Fruit fly (Drosophila melanogaster) whole organism, embryonic: Measurements from ENCODE around the gene mbm.

Source experiments
- CG10366 ChIP-seq: fragments of 200-800 bp; sonication (Bioruptor generic); IDR thresholded peaks from 2 replicates; pipeline ENCODE4 v1.3.6; 2022; ENCODE audit warnings: missing biosample characterization, missing genetic modification characterization
- CG10431 ChIP-seq: fragments of 200-800 bp; sonication (Bioruptor generic); optimal IDR thresholded peaks from 3 replicates; lab custom pipeline; 2018; ENCODE audit warnings: missing biosample characterization, mild to moderate bottlenecking, missing genetic modification characterization
- CG10565 ChIP-seq: fragments of 200-800 bp; sonication (Bioruptor generic); optimal IDR thresholded peaks from 3 replicates; lab custom pipeline; 2016; ENCODE audit warnings: missing biosample characterization, mild to moderate bottlenecking, missing genetic modification characterization
- CG11085 ChIP-seq: fragments of 200-800 bp; sonication (Bioruptor generic); IDR thresholded peaks from 2 replicates; pipeline ENCODE4 v1.3.6; 2022; ENCODE audit warnings: missing biosample characterization, missing genetic modification characterization
- CG11247 ChIP-seq: fragments of 200-800 bp; sonication (Bioruptor generic); IDR thresholded peaks from 2 replicates; pipeline ENCODE4 v1.3.6; 2022; ENCODE audit warnings: missing biosample characterization, missing genetic modification characterization
- CG11560 ChIP-seq: fragments of 200-800 bp; sonication (Bioruptor generic); IDR thresholded peaks from 3 replicates; pipeline ENCODE4 v1.3.6; 2022; ENCODE audit warnings: missing biosample characterization, missing genetic modification characterization
- CG12236 ChIP-seq: fragments of 200-800 bp; sonication (Bioruptor generic); optimal IDR thresholded peaks from 2 replicates; lab custom pipeline; 2016; ENCODE audit warnings: missing biosample characterization, missing genetic modification characterization
- CG12391 ChIP-seq: fragments of 200-800 bp; sonication (Bioruptor generic); optimal IDR thresholded peaks from 3 replicates; lab custom pipeline; 2018; ENCODE audit warnings: missing biosample characterization, mild to moderate bottlenecking, missing genetic modification characterization, moderate library complexity
- CG12942 ChIP-seq: fragments of 200-800 bp; sonication (Bioruptor generic); optimal IDR thresholded peaks from 3 replicates; lab custom pipeline; 2016; ENCODE audit warnings: missing biosample characterization, missing genetic modification characterization
- CG13296 ChIP-seq: fragments of 200-800 bp; sonication (Bioruptor generic); optimal IDR thresholded peaks from 3 replicates; lab custom pipeline; 2018; ENCODE audit warnings: missing biosample characterization, mild to moderate bottlenecking, missing genetic modification characterization
- CG14860 ChIP-seq: fragments of 200-800 bp; sonication (Bioruptor generic); IDR thresholded peaks from 3 replicates; pipeline ENCODE4 v1.3.6; 2022; ENCODE audit warnings: missing biosample characterization, missing genetic modification characterization; ENCODE audit not compliant: partially characterized antibody
- CG15601 ChIP-seq: fragments of 200-800 bp; sonication (Bioruptor generic); optimal IDR thresholded peaks from 3 replicates; lab custom pipeline; 2019; ENCODE audit warnings: missing biosample characterization, mild to moderate bottlenecking, missing genetic modification characterization, moderate library complexity
- CG16863 ChIP-seq: fragments of 200-800 bp; sonication (Bioruptor generic); optimal IDR thresholded peaks from 3 replicates; lab custom pipeline; 2016; ENCODE audit warnings: missing biosample characterization, missing genetic modification characterization
- CG17912 ChIP-seq: fragments of 200-800 bp; sonication (Bioruptor generic); optimal IDR thresholded peaks from 2 replicates; lab custom pipeline; 2018; ENCODE audit warnings: missing biosample characterization, mild to moderate bottlenecking, missing genetic modification characterization
- CG18011 ChIP-seq: fragments of 200-800 bp; sonication (Bioruptor generic); optimal IDR thresholded peaks from 2 replicates; lab custom pipeline; 2017; ENCODE audit warnings: missing biosample characterization, missing genetic modification characterization, mild to moderate bottlenecking, moderate library complexity, missing genotype
- CG18476 ChIP-seq: fragments of 200-800 bp; sonication (Bioruptor generic); optimal IDR thresholded peaks from 2 replicates; lab custom pipeline; 2016; ENCODE audit warnings: missing biosample characterization, mild to moderate bottlenecking, missing genetic modification characterization
- CG2199 ChIP-seq: fragments of 200-800 bp; sonication (Bioruptor generic); IDR thresholded peaks from 3 replicates; pipeline ENCODE4 v1.3.6; 2022; ENCODE audit warnings: missing biosample characterization, missing genetic modification characterization
- CG31365 ChIP-seq: fragments of 200-800 bp; sonication (Bioruptor generic); optimal IDR thresholded peaks from 2 replicates; lab custom pipeline; 2018; ENCODE audit warnings: missing biosample characterization, mild to moderate bottlenecking, missing genetic modification characterization
- CG32767 ChIP-seq: fragments of 200-800 bp; sonication (Bioruptor generic); IDR thresholded peaks from 2 replicates; pipeline ENCODE4 v1.3.6; 2022; ENCODE audit warnings: missing biosample characterization, missing genetic modification characterization
- CG34422 ChIP-seq: fragments of 200-800 bp; sonication (Bioruptor generic); IDR thresholded peaks from 3 replicates; pipeline ENCODE4 v1.3.6; 2022; ENCODE audit warnings: missing biosample characterization, missing genetic modification characterization
- CG4730 ChIP-seq: fragments of 200-800 bp; sonication (Bioruptor generic); IDR thresholded peaks from 2 replicates; pipeline ENCODE4 v1.3.6; 2022; ENCODE audit warnings: missing biosample characterization, missing genetic modification characterization
- CG6765 ChIP-seq: fragments of 200-800 bp; sonication (Bioruptor generic); optimal IDR thresholded peaks from 3 replicates; lab custom pipeline; 2017; ENCODE audit warnings: missing biosample characterization, mild to moderate bottlenecking, missing genetic modification characterization
- CG6854 ChIP-seq: fragments of 200-800 bp; sonication (Bioruptor generic); optimal IDR thresholded peaks from 3 replicates; lab custom pipeline; 2017; ENCODE audit warnings: missing biosample characterization, mild to moderate bottlenecking, missing genetic modification characterization
- CG7556 ChIP-seq: fragments of 200-800 bp; sonication (Bioruptor generic); optimal IDR thresholded peaks from 2 replicates; lab custom pipeline; 2017; ENCODE audit warnings: missing biosample characterization, mild to moderate bottlenecking, missing genetic modification characterization
- CG7839 ChIP-seq: fragments of 200-800 bp; sonication (Bioruptor generic); optimal IDR thresholded peaks from 3 replicates; lab custom pipeline; 2018; ENCODE audit warnings: missing biosample characterization, mild to moderate bottlenecking, missing genetic modification characterization, moderate library complexity
- CG8290 ChIP-seq, 3 experiments: fragments of 200-800 bp; sonication (Bioruptor generic); optimal IDR thresholded peaks; 2 replicates each; lab custom pipeline; 2016 to 2019; ENCODE audit warnings: missing biosample characterization in 3 of 3, missing genetic modification characterization in 3 of 3, mild to moderate bottlenecking in 2 of 3, moderate library complexity in 1 of 3
- CG8944 ChIP-seq: fragments of 200-800 bp; sonication (Bioruptor generic); optimal IDR thresholded peaks from 3 replicates; lab custom pipeline; 2016; ENCODE audit warnings: missing biosample characterization, missing genetic modification characterization
- CG9797 ChIP-seq: fragments of 200-800 bp; sonication (Bioruptor generic); optimal IDR thresholded peaks from 3 replicates; lab custom pipeline; 2018; ENCODE audit warnings: missing biosample characterization, mild to moderate bottlenecking, missing genetic modification characterization
- CkIIα-i1 ChIP-seq: fragments of 200-800 bp; sonication (Bioruptor generic); IDR thresholded peaks from 2 replicates; pipeline ENCODE4 v1.3.6; 2022; ENCODE audit warnings: missing biosample characterization, missing genetic modification characterization
- Ets65A ChIP-seq: fragments of 200-800 bp; sonication (Bioruptor generic); peaks from one replicate; lab custom pipeline; 2016; ENCODE audit warnings: missing biosample characterization, missing genetic modification characterization
- GATAe ChIP-seq: fragments of 200-800 bp; sonication (Bioruptor generic); conservative IDR thresholded peaks from 2 replicates; pipeline ENCODE4 v1.3.6; 2022; ENCODE audit warnings: missing biosample characterization, missing genetic modification characterization
- Gsc ChIP-seq: fragments of 200-800 bp; sonication (Bioruptor generic); IDR thresholded peaks from 2 replicates; pipeline ENCODE4 v1.3.6; 2022; ENCODE audit warnings: missing biosample characterization, missing genetic modification characterization
- H15 ChIP-seq: fragments of 200-800 bp; sonication (Bioruptor generic); IDR thresholded peaks from 3 replicates; pipeline ENCODE4 v1.3.6; 2022; ENCODE audit warnings: missing biosample characterization, missing genetic modification characterization
- H2.0 ChIP-seq: fragments of 200-800 bp; sonication (Bioruptor generic); IDR thresholded peaks from 2 replicates; pipeline ENCODE4 v1.3.6; 2022; ENCODE audit warnings: missing biosample characterization, missing genetic modification characterization
- MBD-R2 ChIP-seq: fragments of 200-800 bp; sonication (Bioruptor generic); IDR thresholded peaks from 2 replicates; pipeline ENCODE4 v1.3.6; 2022; ENCODE audit warnings: missing biosample characterization, missing genetic modification characterization
- Opbp ChIP-seq: fragments of 200-800 bp; sonication (Bioruptor generic); IDR thresholded peaks from 3 replicates; pipeline ENCODE4 v1.3.6; 2022; ENCODE audit warnings: missing biosample characterization, missing genetic modification characterization; ENCODE audit not compliant: partially characterized antibody
- Rfx ChIP-seq: fragments of 200-800 bp; sonication (Bioruptor generic); IDR thresholded peaks from 2 replicates; pipeline ENCODE4 v1.3.6; 2022; ENCODE audit warnings: missing biosample characterization, missing genetic modification characterization
- Rx ChIP-seq: fragments of 200-800 bp; sonication (Bioruptor generic); IDR thresholded peaks from 2 replicates; pipeline ENCODE4 v1.3.6; 2022; ENCODE audit warnings: missing biosample characterization, missing genetic modification characterization
- al ChIP-seq: fragments of 200-800 bp; sonication (Bioruptor generic); IDR thresholded peaks from 2 replicates; pipeline ENCODE4 v1.3.6; 2022; ENCODE audit warnings: missing biosample characterization, missing genetic modification characterization
- crc ChIP-seq: fragments of 200-800 bp; sonication (Bioruptor generic); optimal IDR thresholded peaks from 2 replicates; lab custom pipeline; 2016; ENCODE audit warnings: missing biosample characterization, missing genetic modification characterization
- crp ChIP-seq, 2 experiments: fragments of 200-800 bp; sonication (Bioruptor generic); optimal IDR thresholded peaks; 2 replicates in 1 of 2; 3 replicates in 1 of 2; lab custom pipeline; 2017; ENCODE audit warnings: missing biosample characterization in 2 of 2, missing genetic modification characterization in 2 of 2, mild to moderate bottlenecking in 1 of 2, moderate library complexity in 1 of 2
- dm ChIP-seq: fragments of 200-800 bp; sonication (Bioruptor generic); optimal IDR thresholded peaks from 3 replicates; lab custom pipeline; 2016; ENCODE audit warnings: missing biosample characterization, missing genetic modification characterization
- grn ChIP-seq: fragments of 200-800 bp; sonication (Bioruptor generic); optimal IDR thresholded peaks from 3 replicates; lab custom pipeline; 2017; ENCODE audit warnings: missing biosample characterization, missing genetic modification characterization
- inv ChIP-seq: fragments of 200-800 bp; sonication (Bioruptor generic); IDR thresholded peaks from 2 replicates; pipeline ENCODE4 v1.3.6; 2022; ENCODE audit warnings: missing biosample characterization, missing genetic modification characterization; ENCODE audit not compliant: partially characterized antibody
- nerfin-2 ChIP-seq: fragments of 200-800 bp; sonication (Bioruptor generic); IDR thresholded peaks from 2 replicates; pipeline ENCODE4 v1.3.6; 2022; ENCODE audit warnings: missing biosample characterization, missing genetic modification characterization; ENCODE audit not compliant: partially characterized antibody
- onecut ChIP-seq: fragments of 200-800 bp; sonication (Bioruptor generic); IDR thresholded peaks from 2 replicates; pipeline ENCODE4 v1.3.6; 2022; ENCODE audit warnings: missing biosample characterization, missing genetic modification characterization
- org-1 ChIP-seq: fragments of 200-800 bp; sonication (Bioruptor generic); optimal IDR thresholded peaks from 2 replicates; lab custom pipeline; 2017; ENCODE audit warnings: missing biosample characterization, missing genetic modification characterization
- salm ChIP-seq: fragments of 200-800 bp; sonication (Bioruptor generic); optimal IDR thresholded peaks from 2 replicates; lab custom pipeline; 2018; ENCODE audit warnings: missing biosample characterization, mild to moderate bottlenecking, missing genetic modification characterization
- sr ChIP-seq: fragments of 200-800 bp; sonication (Bioruptor generic); IDR thresholded peaks from 3 replicates; pipeline ENCODE4 v1.3.6; 2022; ENCODE audit warnings: missing biosample characterization, missing genetic modification characterization
- stwl ChIP-seq: fragments of 200-800 bp; sonication (Bioruptor generic); optimal IDR thresholded peaks from 3 replicates; lab custom pipeline; 2018; ENCODE audit warnings: missing biosample characterization, mild to moderate bottlenecking, missing genetic modification characterization, moderate library complexity
- vvl ChIP-seq: fragments of 200-800 bp; sonication (Bioruptor generic); IDR thresholded peaks from 2 replicates; pipeline ENCODE4 v1.3.6; 2022; ENCODE audit warnings: missing biosample characterization, missing genetic modification characterization

The mbm gene

dm6 chr2L:286421-286820 is 12.9 kb upstream of the mbm start (continued):
- TF ChIP-seq grn (GFP tag; lab: Kevin White, UChicago) (peak; percentile 58), CG17912 (GFP tag; lab: Kevin White, UChicago) (peak; percentile 40), CG10565 (GFP tag; lab: Kevin White, UChicago) (no peak), CG15601 (tag; lab: Kevin White, UChicago) (no peak), Opbp (GFP tag; lab: Robert Waterston, UW) (no peak), CG6765 (GFP tag; lab: Kevin White, UChicago) (peak; percentile 68), CG13296 (GFP tag; lab: Kevin White, UChicago) (peak; percentile 62), CG7839 (peak; percentile 73), CG18476 (GFP tag; lab: Kevin White, UChicago) (peak; percentile 12), al (peak; percentile 55; the same call in 1 of the 2 replicates), CG32767 (GFP tag; lab: Robert Waterston, UW) (no peak), CG11247 (GFP tag; lab: Robert Waterston, UW) (peak; percentile 77), crp (GFP tag; optimal IDR thresholded peaks at IDR 0.05; lab: Kevin White, UChicago) (no peak), GATAe (GFP tag; lab: Robert Waterston, UW) (peak; percentile 94), CG7556 (GFP tag; lab: Kevin White, UChicago) (peak; percentile 30), CG11085 (peak; percentile 55; the same call in 1 of the 2 replicates), CG2199 (GFP tag; lab: Robert Waterston, UW) (no peak), CG10431 (GFP tag; lab: Kevin White, UChicago) (no peak), inv (GFP tag; lab: Robert Waterston, UW) (no peak), CG34422 (GFP tag; lab: Robert Waterston, UW) (peak; percentile 65), Ets65A (GFP tag; lab: Kevin White, UChicago) (peak; percentile 69), CG12391 (tag; lab: Kevin White, UChicago) (peak; percentile 65), CG10366 (peak; percentile 76), CG8290 (GFP tag; optimal IDR thresholded peaks at IDR 0.05; lab: Kevin White, UChicago) (no peak), CG8290 (tag; optimal IDR thresholded peaks at IDR 0.05; lab: Kevin White, UChicago) (peak in 1 of 2 experiments; percentile 97), stwl (tag; lab: Kevin White, UChicago) (no peak), Rfx (GFP tag; lab: Robert Waterston, UW) (peak; percentile 88), CG11560 (tag; lab: Robert Waterston, UW) (no peak; the same call in 2 of the 3 replicates), CG18011 (GFP tag; lab: Kevin White, UChicago) (peak; percentile 24), CkIIα-i1 (GFP tag; lab: Robert Waterston, UW) (no peak), CG12236 (GFP tag; lab: Kevin White, UChicago) (no peak), MBD-R2 (GFP tag; lab: Robert Waterston, UW) (peak; percentile 59), vvl (GFP tag; lab: Robert Waterston, UW) (peak; percentile 84), H2.0 (GFP tag; lab: Robert Waterston, UW) (peak; percentile 62; the same call in 1 of the 2 replicates), org-1 (GFP tag; lab: Kevin White, UChicago) (peak; percentile 49), CG6854 (peak; percentile 55), salm (tag; lab: Kevin White, UChicago) (no peak), Rx (peak; percentile 63; the same call in 1 of the 2 replicates), CG14860 (GFP tag; lab: Robert Waterston, UW) (no peak), CG12942 (GFP tag; lab: Kevin White, UChicago) (peak; percentile 51), CG9797 (GFP tag; lab: Kevin White, UChicago) (no peak), CG31365 (no peak), CG8944 (GFP tag; lab: Kevin White, UChicago) (peak; percentile 54), onecut (GFP tag; lab: Robert Waterston, UW) (peak; percentile 70), dm (GFP tag; lab: Kevin White, UChicago) (peak; percentile 53), Gsc (no peak), crc (GFP tag; lab: Kevin White, UChicago) (peak; percentile 46), CG16863 (GFP tag; lab: Kevin White, UChicago) (no peak), H15 (peak; percentile 62; the same call in 2 of the 3 replicates), sr (GFP tag; lab: Robert Waterston, UW) (peak; percentile 30; the same call in 1 of the 3 replicates), nerfin-2 (no peak), CG4730 (peak; percentile 59; the same call in 1 of the 2 replicates)
